Fruit fly (Drosophila melanogaster) whole organism, embryonic: ENCODE data around the gene scramb2.
A peak's percentile ranks its signal among the peaks of the same experiment; 100 is the strongest.

Experiments
- Blimp-1 ChIP-seq: fragments of 200-800 bp; sonication (Bioruptor generic); optimal IDR thresholded peaks from 3 replicates; lab custom pipeline; 2018; ENCODE audit warnings: missing biosample characterization, missing genetic modification characterization, mild to moderate bottlenecking, moderate library complexity, missing genetic modification reagents
- CG10462 ChIP-seq: fragments of 200-800 bp; sonication (Bioruptor generic); optimal IDR thresholded peaks from 2 replicates; lab custom pipeline; 2016; ENCODE audit warnings: missing biosample characterization, missing genetic modification characterization
- CG11504 ChIP-seq: fragments of 200-800 bp; sonication (Bioruptor generic); optimal IDR thresholded peaks from 3 replicates; lab custom pipeline; 2019; ENCODE audit warnings: missing biosample characterization, mild to moderate bottlenecking, missing genetic modification characterization, moderate library complexity
- CG12744 ChIP-seq: fragments of 200-800 bp; sonication (Bioruptor generic); optimal IDR thresholded peaks from 2 replicates; lab custom pipeline; 2016; ENCODE audit warnings: missing biosample characterization, missing genetic modification characterization
- CG13424 ChIP-seq: fragments of 200-800 bp; sonication (Bioruptor generic); optimal IDR thresholded peaks from 2 replicates; lab custom pipeline; 2019; ENCODE audit warnings: missing biosample characterization, mild to moderate bottlenecking, missing genetic modification characterization, moderate library complexity
- CG13624 ChIP-seq: fragments of 200-800 bp; sonication (Bioruptor generic); optimal IDR thresholded peaks from 2 replicates; lab custom pipeline; 2016; ENCODE audit warnings: missing biosample characterization, missing genetic modification characterization
- CG16813 ChIP-seq: fragments of 200-800 bp; sonication (Bioruptor generic); IDR thresholded peaks from 3 replicates; pipeline ENCODE4 v1.3.6; 2022; ENCODE audit warnings: missing biosample characterization, missing genetic modification characterization; ENCODE audit not compliant: partially characterized antibody
- CG17328 ChIP-seq: fragments of 200-800 bp; sonication (Bioruptor generic); IDR thresholded peaks from 2 replicates; pipeline ENCODE4 v1.3.6; 2022; ENCODE audit warnings: missing biosample characterization, missing genetic modification characterization
- CG17912 ChIP-seq: fragments of 200-800 bp; sonication (Bioruptor generic); optimal IDR thresholded peaks from 2 replicates; lab custom pipeline; 2018; ENCODE audit warnings: missing biosample characterization, mild to moderate bottlenecking, missing genetic modification characterization
- CG18599 ChIP-seq: fragments of 200-800 bp; sonication (Bioruptor generic); optimal IDR thresholded peaks from 3 replicates; lab custom pipeline; 2017; ENCODE audit warnings: missing biosample characterization, missing genetic modification characterization, mild to moderate bottlenecking, moderate library complexity, missing genetic modification reagents
- CG2120 ChIP-seq: fragments of 200-800 bp; sonication (Bioruptor generic); optimal IDR thresholded peaks from 3 replicates; lab custom pipeline; 2016; ENCODE audit warnings: missing biosample characterization, missing genetic modification characterization
- CG30020 ChIP-seq: fragments of 200-800 bp; optimal IDR thresholded peaks from 2 replicates; lab custom pipeline; 2019; ENCODE audit warnings: missing biosample characterization, mild to moderate bottlenecking, missing genetic modification characterization, moderate library complexity
- CG3847 ChIP-seq: fragments of 200-800 bp; sonication (Bioruptor generic); IDR thresholded peaks from 2 replicates; pipeline ENCODE4 v1.3.6; 2022; ENCODE audit warnings: missing biosample characterization, missing genetic modification characterization
- CG6765 ChIP-seq: fragments of 200-800 bp; sonication (Bioruptor generic); optimal IDR thresholded peaks from 3 replicates; lab custom pipeline; 2017; ENCODE audit warnings: missing biosample characterization, mild to moderate bottlenecking, missing genetic modification characterization
- CG7839 ChIP-seq: fragments of 200-800 bp; sonication (Bioruptor generic); optimal IDR thresholded peaks from 3 replicates; lab custom pipeline; 2018; ENCODE audit warnings: missing biosample characterization, mild to moderate bottlenecking, missing genetic modification characterization, moderate library complexity
- CG9609 ChIP-seq: fragments of 200-800 bp; sonication (Bioruptor generic); optimal IDR thresholded peaks from 3 replicates; lab custom pipeline; 2016; ENCODE audit warnings: missing biosample characterization, missing genetic modification characterization
- CG9797 ChIP-seq: fragments of 200-800 bp; sonication (Bioruptor generic); optimal IDR thresholded peaks from 3 replicates; lab custom pipeline; 2018; ENCODE audit warnings: missing biosample characterization, mild to moderate bottlenecking, missing genetic modification characterization
- CG9932 ChIP-seq: fragments of 200-800 bp; sonication (Bioruptor generic); IDR thresholded peaks from 2 replicates; pipeline ENCODE4 v1.3.6; 2022; ENCODE audit warnings: missing biosample characterization, missing genetic modification characterization
- Dbx ChIP-seq: fragments of 200-800 bp; sonication (Bioruptor generic); IDR thresholded peaks from 3 replicates; pipeline ENCODE4 v1.3.6; 2022; ENCODE audit warnings: missing biosample characterization, missing genetic modification characterization
- E2f2 ChIP-seq: fragments of 200-800 bp; sonication (Bioruptor generic); IDR thresholded peaks from 2 replicates; pipeline ENCODE4 v1.3.6; 2022; ENCODE audit warnings: missing biosample characterization, missing genetic modification characterization
- Elba2 ChIP-seq: fragments of 200-800 bp; sonication (Bioruptor generic); optimal IDR thresholded peaks from 3 replicates; lab custom pipeline; 2016; ENCODE audit warnings: missing biosample characterization, missing genetic modification characterization
- Fer3 ChIP-seq: fragments of 200-800 bp; sonication (Bioruptor generic); optimal IDR thresholded peaks from 2 replicates; lab custom pipeline; 2018; ENCODE audit warnings: missing biosample characterization, mild to moderate bottlenecking, missing genetic modification characterization, moderate library complexity
- Hr3 ChIP-seq: fragments of 200-800 bp; sonication (Bioruptor generic); optimal IDR thresholded peaks from 3 replicates; lab custom pipeline; 2016; ENCODE audit warnings: missing biosample characterization, missing genetic modification characterization
- MTF-1 ChIP-seq: fragments of 200-800 bp; sonication (Bioruptor generic); optimal IDR thresholded peaks from 2 replicates; lab custom pipeline; 2018; ENCODE audit warnings: missing biosample characterization, mild to moderate bottlenecking, missing genetic modification characterization, borderline replicate concordance
- Mes4 ChIP-seq: fragments of 200-800 bp; sonication (Bioruptor generic); optimal IDR thresholded peaks from 2 replicates; lab custom pipeline; 2016; ENCODE audit warnings: missing biosample characterization, missing genetic modification characterization
- NC2α ChIP-seq: fragments of 200-800 bp; sonication (Bioruptor generic); optimal IDR thresholded peaks from 2 replicates; lab custom pipeline; 2016; ENCODE audit warnings: missing biosample characterization, missing genetic modification characterization
- NC2β ChIP-seq: fragments of 200-800 bp; sonication (Bioruptor generic); optimal IDR thresholded peaks from 2 replicates; lab custom pipeline; 2016; ENCODE audit warnings: missing biosample characterization, missing genetic modification characterization
- NK7.1 ChIP-seq: fragments of 200-800 bp; sonication (Bioruptor generic); optimal IDR thresholded peaks from 3 replicates; lab custom pipeline; 2016; ENCODE audit warnings: missing biosample characterization, missing genetic modification characterization
- Oli ChIP-seq: fragments of 200-800 bp; sonication (Bioruptor generic); optimal IDR thresholded peaks from 2 replicates; lab custom pipeline; 2018; ENCODE audit warnings: missing biosample characterization, mild to moderate bottlenecking, missing genetic modification characterization, moderate library complexity
- Rfx ChIP-seq: fragments of 200-800 bp; sonication (Bioruptor generic); IDR thresholded peaks from 2 replicates; pipeline ENCODE4 v1.3.6; 2022; ENCODE audit warnings: missing biosample characterization, missing genetic modification characterization
- Scr ChIP-seq: fragments of 200-800 bp; sonication (Bioruptor generic); IDR thresholded peaks from 2 replicates; pipeline ENCODE4 v1.3.6; 2022; ENCODE audit warnings: missing biosample characterization, missing genetic modification characterization; ENCODE audit not compliant: partially characterized antibody
- Sox100B ChIP-seq: fragments of 200-800 bp; sonication (Bioruptor generic); optimal IDR thresholded peaks from 3 replicates; lab custom pipeline; 2018; ENCODE audit warnings: missing biosample characterization, mild to moderate bottlenecking, missing genetic modification characterization
- Ssrp ChIP-seq: fragments of 200-800 bp; sonication (Bioruptor generic); optimal IDR thresholded peaks from 2 replicates; lab custom pipeline; 2018; ENCODE audit warnings: missing biosample characterization, mild to moderate bottlenecking, missing genetic modification characterization, moderate library complexity
- Xrp1 ChIP-seq: fragments of 200-800 bp; sonication (Bioruptor generic); IDR thresholded peaks from 2 replicates; pipeline ENCODE4 v1.3.6; 2022; ENCODE audit warnings: missing biosample characterization, missing genetic modification characterization
- ap ChIP-seq: fragments of 200-800 bp; sonication (Bioruptor generic); IDR thresholded peaks from 2 replicates; pipeline ENCODE4 v1.3.6; 2022; ENCODE audit warnings: missing biosample characterization, missing genetic modification characterization
- bbx ChIP-seq: fragments of 200-800 bp; sonication (Bioruptor generic); IDR thresholded peaks from 2 replicates; pipeline ENCODE4 v1.3.6; 2022; ENCODE audit warnings: missing biosample characterization, missing genetic modification characterization; ENCODE audit not compliant: partially characterized antibody
- cg ChIP-seq: fragments of 200-800 bp; sonication (Bioruptor generic); optimal IDR thresholded peaks from 3 replicates; lab custom pipeline; 2019; ENCODE audit warnings: missing biosample characterization, mild to moderate bottlenecking, missing genetic modification characterization, moderate library complexity
- chinmo ChIP-seq: fragments of 200-800 bp; sonication (Bioruptor generic); IDR thresholded peaks from 4 replicates; pipeline ENCODE4 v1.3.6; 2022; ENCODE audit warnings: missing biosample characterization, missing genetic modification characterization; ENCODE audit not compliant: partially characterized antibody
- ci ChIP-seq: fragments of 200-800 bp; sonication (Bioruptor generic); IDR thresholded peaks from 3 replicates; pipeline ENCODE4 v1.3.6; 2022; ENCODE audit warnings: missing biosample characterization, missing genetic modification characterization
- dati ChIP-seq: fragments of 200-800 bp; sonication (Bioruptor generic); IDR thresholded peaks from 2 replicates; pipeline ENCODE4 v1.3.6; 2022; ENCODE audit warnings: missing biosample characterization, missing genetic modification characterization
- fd96Cb ChIP-seq: fragments of 200-800 bp; sonication (Bioruptor generic); optimal IDR thresholded peaks from 2 replicates; lab custom pipeline; 2018; ENCODE audit warnings: missing biosample characterization, mild to moderate bottlenecking, missing genetic modification characterization, moderate library complexity
- gem ChIP-seq: fragments of 200-800 bp; sonication (Bioruptor generic); optimal IDR thresholded peaks from 2 replicates; lab custom pipeline; 2019; ENCODE audit warnings: missing biosample characterization, mild to moderate bottlenecking, missing genetic modification characterization, moderate library complexity
- pfk ChIP-seq: fragments of 200-800 bp; sonication (Bioruptor generic); optimal IDR thresholded peaks from 2 replicates; lab custom pipeline; 2018; ENCODE audit warnings: missing biosample characterization, mild to moderate bottlenecking, missing genetic modification characterization, moderate library complexity
- sens-2 ChIP-seq: fragments of 200-800 bp; sonication (Bioruptor generic); IDR thresholded peaks from 2 replicates; pipeline ENCODE4 v1.3.6; 2022; ENCODE audit warnings: missing biosample characterization, missing genetic modification characterization
- slbo ChIP-seq: fragments of 200-800 bp; sonication (Bioruptor generic); IDR thresholded peaks from 2 replicates; pipeline ENCODE4 v1.3.6; 2022; ENCODE audit warnings: missing biosample characterization, missing genetic modification characterization
- ttk ChIP-seq: fragments of 200-800 bp; sonication (Bioruptor generic); IDR thresholded peaks from 2 replicates; pipeline ENCODE4 v2.1.2; 2022; ENCODE audit warnings: missing biosample characterization, missing genetic modification characterization
- unc-4 ChIP-seq: fragments of 200-800 bp; sonication (Bioruptor generic); IDR thresholded peaks from 2 replicates; pipeline ENCODE4 v1.3.6; 2022; ENCODE audit warnings: missing biosample characterization, missing genetic modification characterization; ENCODE audit not compliant: partially characterized antibody
- wdn ChIP-seq: fragments of 200-800 bp; sonication (Bioruptor generic); IDR thresholded peaks from 2 replicates; pipeline ENCODE4 v1.3.6; 2022; ENCODE audit warnings: missing biosample characterization, missing genetic modification characterization
- zfh2 ChIP-seq: fragments of 200-800 bp; sonication (Bioruptor generic); optimal IDR thresholded peaks from 2 replicates; lab custom pipeline; 2016; ENCODE audit warnings: missing biosample characterization, missing genetic modification characterization

scramb2 gene

DNA sequence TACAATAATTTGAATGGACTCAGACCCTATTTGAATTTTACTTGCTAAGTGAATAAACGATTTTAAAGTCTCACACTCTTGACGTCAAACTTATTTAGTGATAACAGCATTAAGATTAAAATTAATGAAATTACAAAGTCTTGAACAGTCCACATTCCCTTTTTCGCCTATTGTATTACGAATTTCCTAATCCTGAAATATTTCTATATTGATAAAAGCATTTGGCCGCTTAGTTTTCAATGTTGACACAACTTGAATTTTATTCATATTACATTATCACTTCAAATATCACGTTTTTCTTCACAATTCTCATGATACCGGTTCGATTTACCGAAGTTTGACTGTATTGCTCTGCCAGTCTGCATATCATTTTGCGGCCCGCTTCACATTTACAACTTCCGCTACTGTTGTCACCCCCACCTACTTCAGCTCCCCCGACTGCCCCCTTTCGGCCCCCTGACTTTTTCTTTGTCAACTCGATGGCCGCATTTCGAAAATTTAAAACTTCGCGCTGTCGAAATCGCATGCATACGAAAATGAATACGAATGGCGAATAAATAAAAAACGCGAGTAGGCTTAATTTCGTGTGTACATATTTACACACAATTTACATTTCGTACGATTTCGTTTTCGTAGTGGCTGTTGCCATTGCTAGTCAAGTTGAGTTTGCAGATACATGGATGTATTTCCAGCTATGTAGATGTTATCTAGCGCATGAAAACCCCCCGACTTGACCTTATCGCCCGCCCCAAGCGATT, 32.0 kb upstream of the scramb2 start (continued):
- TF ChIP-seq Xrp1 (GFP tag; lab: Robert Waterston, UW): no peak; the same call in 1 of the 2 replicates
- TF ChIP-seq NC2β (GFP tag; lab: Kevin White, UChicago): no peak
- TF ChIP-seq CG3847 (GFP tag; lab: Robert Waterston, UW): no peak
- no peak for TF ChIP-seq CG16813 (GFP tag; lab: Robert Waterston, UW)
- TF ChIP-seq CG17912 (GFP tag; lab: Kevin White, UChicago): peak; percentile 15
- no peak for TF ChIP-seq CG9609 (GFP tag; lab: Kevin White, UChicago)
- TF ChIP-seq CG17328 (GFP tag; lab: Robert Waterston, UW): no peak
- peak; percentile 48 for TF ChIP-seq fd96Cb
- TF ChIP-seq CG9797 (GFP tag; lab: Kevin White, UChicago): no peak
- TF ChIP-seq wdn (GFP tag; lab: Robert Waterston, UW): no peak
- peak; percentile 61 for TF ChIP-seq CG18599
- peak; percentile 71 for TF ChIP-seq CG11504 (tag; lab: Kevin White, UChicago)
- TF ChIP-seq CG10462 (GFP tag; lab: Kevin White, UChicago): no peak
- no peak for TF ChIP-seq NC2α
- peak; percentile 64 for TF ChIP-seq gem (tag; lab: Kevin White, UChicago)
- TF ChIP-seq pfk (GFP tag; lab: Kevin White, UChicago): peak; percentile 21
- peak; percentile 22; the same call in 1 of the 2 replicates for TF ChIP-seq slbo (GFP tag; lab: Robert Waterston, UW)
- TF ChIP-seq dati (GFP tag; lab: Robert Waterston, UW): no peak
- no peak for TF ChIP-seq zfh2 (GFP tag; lab: Kevin White, UChicago)
- TF ChIP-seq sens-2: no peak
- no peak for TF ChIP-seq CG12744 (GFP tag; lab: Kevin White, UChicago)
- TF ChIP-seq Dbx: no peak; the same call in 2 of the 3 replicates
- no peak for TF ChIP-seq NK7.1 (GFP tag; lab: Kevin White, UChicago)
- TF ChIP-seq CG13624: no peak
- peak; percentile 35; the same call in 1 of the 2 replicates for TF ChIP-seq ap (GFP tag; lab: Robert Waterston, UW)
- no peak for TF ChIP-seq unc-4 (GFP tag; lab: Robert Waterston, UW)
- TF ChIP-seq E2f2 (GFP tag; lab: Robert Waterston, UW): peak; percentile 50
- TF ChIP-seq Sox100B: peak; percentile 52
- TF ChIP-seq ci (GFP tag; lab: Robert Waterston, UW): peak; percentile 58; the same call in 1 of the 3 replicates
- TF ChIP-seq cg (GFP tag; lab: Kevin White, UChicago): no peak
- TF ChIP-seq Rfx (GFP tag; lab: Robert Waterston, UW): peak; percentile 38
- TF ChIP-seq Fer3 (tag; lab: Kevin White, UChicago): peak; percentile 23
- TF ChIP-seq ttk (GFP tag; lab: Robert Waterston, UW): no peak
- peak; percentile 90 for TF ChIP-seq chinmo (GFP tag; lab: Robert Waterston, UW)
- TF ChIP-seq Mes4 (GFP tag; lab: Kevin White, UChicago): no peak
- no peak for TF ChIP-seq bbx (GFP tag; lab: Robert Waterston, UW)
- TF ChIP-seq MTF-1 (GFP tag; lab: Kevin White, UChicago): peak; percentile 16
- TF ChIP-seq CG13424 (tag; lab: Kevin White, UChicago): peak; percentile 43
- TF ChIP-seq CG2120: peak; percentile 60
- peak; percentile 5 for TF ChIP-seq Blimp-1
- no peak for TF ChIP-seq Scr
- no peak for TF ChIP-seq CG9932 (GFP tag; lab: Robert Waterston, UW)
- no peak for TF ChIP-seq Hr3
- peak; percentile 68 for TF ChIP-seq CG6765 (GFP tag; lab: Kevin White, UChicago)
- TF ChIP-seq Oli (tag; lab: Kevin White, UChicago): peak; percentile 68
- TF ChIP-seq CG7839 (tag; lab: Kevin White, UChicago): peak; percentile 62
- no peak for TF ChIP-seq Elba2
- TF ChIP-seq CG30020 (tag; lab: Kevin White, UChicago): no peak
- TF ChIP-seq Ssrp (tag; lab: Kevin White, UChicago): peak; percentile 46
